Worm (Caenorhabditis elegans) whole organism, late embryonic: ENCODE results near the gene slt-1.

Source experiments
- C08G9.2 ChIP-seq: sonication (generic microtip); optimal IDR thresholded peaks from 2 replicates; lab custom pipeline; 2016; ENCODE audit warnings: mild to moderate bottlenecking, missing genetic modification characterization, moderate library complexity, missing compliant biosample characterization
- ahr-1 ChIP-seq: sonication (generic microtip); optimal IDR thresholded peaks from 2 replicates; lab custom pipeline; 2016; ENCODE audit warnings: missing genetic modification characterization, missing compliant biosample characterization
- ceh-14 ChIP-seq: sonication (generic microtip); optimal IDR thresholded peaks from 2 replicates; lab custom pipeline; 2016; ENCODE audit warnings: missing genotype, missing genetic modification characterization, missing compliant biosample characterization
- ceh-18 ChIP-seq: sonication (generic microtip); optimal IDR thresholded peaks from 2 replicates; lab custom pipeline; 2016; ENCODE audit warnings: missing genetic modification characterization, missing compliant biosample characterization
- eyg-1 ChIP-seq: sonication (generic microtip); optimal IDR thresholded peaks from 2 replicates; lab custom pipeline; 2016; ENCODE audit warnings: missing genotype, missing genetic modification characterization, missing compliant biosample characterization
- gmeb-2 ChIP-seq: sonication (generic microtip); optimal IDR thresholded peaks from 2 replicates; lab custom pipeline; 2016; ENCODE audit warnings: missing genetic modification characterization, inconsistent platforms, missing compliant biosample characterization
- nfya-1 ChIP-seq: sonication (generic microtip); optimal IDR thresholded peaks from 2 replicates; lab custom pipeline; 2017; ENCODE audit warnings: missing genetic modification characterization, mild to moderate bottlenecking, missing compliant biosample characterization, antibody characterized with exemption, moderate library complexity
- sox-4 ChIP-seq: sonication (generic microtip); optimal IDR thresholded peaks from 2 replicates; lab custom pipeline; 2017; ENCODE audit warnings: mild to moderate bottlenecking, missing genetic modification characterization, inconsistent platforms, missing compliant biosample characterization
- unc-42 ChIP-seq: sonication (generic microtip); optimal IDR thresholded peaks from 2 replicates; lab custom pipeline; 2016; ENCODE audit warnings: missing genotype, missing genetic modification characterization, missing compliant biosample characterization

Gene slt-1

DNA sequence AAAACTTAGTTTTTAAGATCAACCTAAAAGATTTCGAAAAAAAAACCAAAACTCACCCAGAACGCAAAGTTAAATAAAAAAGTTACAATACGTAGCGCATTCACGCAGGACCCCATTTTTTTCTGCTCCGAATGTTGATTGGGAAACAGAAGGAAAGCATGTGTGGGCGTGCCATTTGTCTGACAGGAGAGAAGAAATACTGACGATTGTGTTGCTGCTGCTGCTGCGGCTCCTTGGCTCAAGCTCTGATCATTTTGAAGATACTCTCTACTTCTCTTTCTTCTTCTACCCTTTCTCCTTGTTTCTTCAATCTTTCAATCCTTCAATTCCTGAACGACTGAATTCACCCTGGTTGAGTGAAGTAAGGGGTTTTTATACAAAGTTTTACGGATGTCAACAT, 55.2 kb downstream of the slt-1 start, which contains the start of gene tsp-8:
tsp-8 (minus strand) TSS at position 185 of the 400 bp plus-strand sequence.
- TF ChIP-seq unc-42 (tag; lab: Kevin White, UChicago), result no peak
- no peak for TF ChIP-seq ahr-1 (tag; lab: Kevin White, UChicago)
- TF ChIP-seq ceh-18, result peak; percentile 6

DNA sequence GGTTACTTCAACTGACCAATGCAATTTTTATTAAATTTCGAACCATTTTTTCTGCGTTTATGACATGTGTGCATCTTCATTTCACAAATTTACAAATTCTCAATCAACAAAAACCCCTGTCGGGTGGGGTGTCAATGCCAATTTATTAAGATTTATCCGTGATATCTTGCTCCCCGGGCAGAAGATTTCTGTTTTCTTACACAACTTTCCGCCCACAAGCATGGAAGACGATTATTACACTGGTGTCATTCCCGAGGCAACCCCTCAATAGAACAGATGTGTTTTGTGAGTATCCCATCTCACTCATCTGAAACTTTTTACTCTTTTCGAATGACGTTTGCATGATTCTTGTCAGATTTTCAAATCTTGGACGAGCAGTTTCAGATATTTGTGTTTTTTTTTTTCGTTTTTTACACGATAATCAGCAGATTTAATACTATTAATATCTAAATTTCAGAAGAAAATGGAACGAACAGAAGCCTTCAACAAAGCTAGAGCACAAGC, 57.8 kb downstream of the slt-1 start, which contains the start of gene F33C8.4:
F33C8.4 (plus strand) TSS at position 454 of the 504 bp plus-strand sequence.
- TF ChIP-seq sox-4 (tag; lab: Kevin White, UChicago) (no peak), ceh-14 (tag; lab: Kevin White, UChicago) (no peak), gmeb-2 (no peak), ceh-18 (peak; percentile 49), eyg-1 (tag; lab: Kevin White, UChicago) (no peak), C08G9.2 (no peak), nfya-1 (tag; lab: Kevin White, UChicago) (no peak)
